Worm (Caenorhabditis elegans) whole organism, L2 larva: Measurements from ENCODE around the gene mpdu-1.

Experiments
- R02D3.7 ChIP-seq: fragments of 150-350 bp; optimal IDR thresholded peaks from 2 replicates; lab custom pipeline; 2014; ENCODE audit warnings: missing biosample characterization, missing genetic modification characterization
- aly-2 ChIP-seq: fragments of 150-350 bp; optimal IDR thresholded peaks from 2 replicates; lab custom pipeline; 2014; ENCODE audit warnings: missing biosample characterization, missing genetic modification characterization
- blmp-1 ChIP-seq: sonication (generic microtip); optimal IDR thresholded peaks from 2 replicates; lab custom pipeline; 2017; ENCODE audit warnings: missing genetic modification characterization, mild to moderate bottlenecking, missing compliant biosample characterization, antibody characterized with exemption, moderate library complexity; ENCODE audit not compliant: insufficient read depth
- ceh-16 ChIP-seq: fragments of 150-350 bp; optimal IDR thresholded peaks from 2 replicates; lab custom pipeline; 2014; ENCODE audit warnings: missing biosample characterization, missing genetic modification characterization
- ceh-82 ChIP-seq: fragments of 150-350 bp; optimal IDR thresholded peaks from 2 replicates; lab custom pipeline; 2014; ENCODE audit warnings: missing biosample characterization, missing genetic modification characterization
- elt-3 ChIP-seq: sonication (generic microtip); optimal IDR thresholded peaks from 2 replicates; lab custom pipeline; 2017; ENCODE audit warnings: missing biosample characterization, missing genetic modification characterization
- lin-13 ChIP-seq: fragments of 150-350 bp; optimal IDR thresholded peaks from 2 replicates; lab custom pipeline; 2014; ENCODE audit warnings: missing biosample characterization, missing genetic modification reagents, missing genetic modification characterization
- lin-39 ChIP-seq: fragments of 150-350 bp; optimal IDR thresholded peaks from 2 replicates; lab custom pipeline; 2014; ENCODE audit warnings: missing biosample characterization, missing genetic modification reagents, missing genetic modification characterization
- lsy-2 ChIP-seq, 2 experiments: fragments of 150-350 bp in 1 of 2; sonication (generic microtip) in 1 of 2; optimal IDR thresholded peaks; 2 replicates each; lab custom pipeline; 2014 to 2017; ENCODE audit warnings: missing biosample characterization in 2 of 2, missing genetic modification characterization in 2 of 2
- mab-5 ChIP-seq: fragments of 150-350 bp; optimal IDR thresholded peaks from 2 replicates; lab custom pipeline; 2014; ENCODE audit warnings: missing biosample characterization, missing genetic modification characterization
- nhr-12 ChIP-seq: fragments of 150-350 bp; optimal IDR thresholded peaks from 2 replicates; lab custom pipeline; 2014; ENCODE audit warnings: missing biosample characterization, missing genetic modification characterization
- unc-62 ChIP-seq: fragments of 150-350 bp; optimal IDR thresholded peaks from 2 replicates; lab custom pipeline; 2014; ENCODE audit warnings: missing biosample characterization, missing genetic modification reagents, missing genetic modification characterization
- zag-1 ChIP-seq: fragments of 150-350 bp; optimal IDR thresholded peaks from 2 replicates; lab custom pipeline; 2014; ENCODE audit warnings: missing biosample characterization, missing genetic modification characterization

- TF ChIP-seq lsy-2 (tag; optimal IDR thresholded peaks at IDR 0.05; lab: Kevin White, UChicago) = no peak
- no peak for TF ChIP-seq elt-3
- TF ChIP-seq nhr-12 (tag; lab: Kevin White, UChicago) = no peak
- no peak for TF ChIP-seq unc-62 (GFP tag; lab: Kevin White, UChicago)
- no peak for TF ChIP-seq ceh-16
- no peak for TF ChIP-seq mab-5
- no peak for TF ChIP-seq aly-2 (tag; lab: Kevin White, UChicago)
- no peak for TF ChIP-seq lin-39 (tag; lab: Kevin White, UChicago)
- TF ChIP-seq zag-1 (tag; lab: Kevin White, UChicago) = no peak
- no peak for TF ChIP-seq R02D3.7 (tag; lab: Kevin White, UChicago)
- no peak for TF ChIP-seq lin-13 (GFP tag; lab: Kevin White, UChicago)
- TF ChIP-seq blmp-1 = no peak
- TF ChIP-seq ceh-82 (tag; lab: Kevin White, UChicago) = no peak
These were observed 16.9 kb upstream of the mpdu-1 start, which contains the start of gene F38E1.3 for ce11 chrV:8375849-8376248.
